Fruit fly (Drosophila melanogaster) whole organism, embryonic: ENCODE data around the gene CG7565.

Experiments used
- CG10366 ChIP-seq: fragments of 200-800 bp; sonication (Bioruptor generic); IDR thresholded peaks from 2 replicates; pipeline ENCODE4 v1.3.6; 2022; ENCODE audit warnings: missing biosample characterization, missing genetic modification characterization
- CG10654 ChIP-seq: fragments of 200-800 bp; sonication (Bioruptor generic); optimal IDR thresholded peaks from 2 replicates; lab custom pipeline; 2016; ENCODE audit warnings: missing biosample characterization, missing genetic modification characterization
- CG10979 ChIP-seq: fragments of 200-800 bp; sonication (Bioruptor generic); optimal IDR thresholded peaks from 2 replicates; lab custom pipeline; 2018; ENCODE audit warnings: missing biosample characterization, mild to moderate bottlenecking, missing genetic modification characterization, moderate library complexity
- CG11247 ChIP-seq: fragments of 200-800 bp; sonication (Bioruptor generic); IDR thresholded peaks from 2 replicates; pipeline ENCODE4 v1.3.6; 2022; ENCODE audit warnings: missing biosample characterization, missing genetic modification characterization
- CG11398 ChIP-seq: fragments of 200-800 bp; sonication (Bioruptor generic); optimal IDR thresholded peaks from 2 replicates; lab custom pipeline; 2016; ENCODE audit warnings: missing biosample characterization, missing genetic modification characterization
- CG12299 ChIP-seq: fragments of 200-800 bp; sonication (Bioruptor generic); optimal IDR thresholded peaks from 2 replicates; lab custom pipeline; 2018; ENCODE audit warnings: missing biosample characterization, mild to moderate bottlenecking, missing genetic modification characterization
- CG13123 ChIP-seq: fragments of 200-800 bp; sonication (Bioruptor generic); optimal IDR thresholded peaks from 2 replicates; lab custom pipeline; 2016; ENCODE audit warnings: missing biosample characterization, missing genetic modification characterization
- CG16813 ChIP-seq: fragments of 200-800 bp; sonication (Bioruptor generic); IDR thresholded peaks from 3 replicates; pipeline ENCODE4 v1.3.6; 2022; ENCODE audit warnings: missing biosample characterization, missing genetic modification characterization; ENCODE audit not compliant: partially characterized antibody
- CG17912 ChIP-seq: fragments of 200-800 bp; sonication (Bioruptor generic); optimal IDR thresholded peaks from 2 replicates; lab custom pipeline; 2018; ENCODE audit warnings: missing biosample characterization, mild to moderate bottlenecking, missing genetic modification characterization
- CG1792 ChIP-seq: fragments of 200-800 bp; sonication (Bioruptor generic); optimal IDR thresholded peaks from 2 replicates; lab custom pipeline; 2016; ENCODE audit warnings: missing biosample characterization, missing genetic modification characterization
- CG2120 ChIP-seq: fragments of 200-800 bp; sonication (Bioruptor generic); optimal IDR thresholded peaks from 3 replicates; lab custom pipeline; 2016; ENCODE audit warnings: missing biosample characterization, missing genetic modification characterization
- CG2129 ChIP-seq: fragments of 200-800 bp; sonication (Bioruptor generic); IDR thresholded peaks from 2 replicates; pipeline ENCODE4 v1.3.6; 2022; ENCODE audit warnings: missing biosample characterization, missing genetic modification characterization; ENCODE audit not compliant: partially characterized antibody
- CG2678 ChIP-seq: fragments of 200-800 bp; sonication (Bioruptor generic); optimal IDR thresholded peaks from 3 replicates; lab custom pipeline; 2019; ENCODE audit warnings: missing biosample characterization, mild to moderate bottlenecking, missing genetic modification characterization, moderate library complexity
- CG30431 ChIP-seq: fragments of 200-800 bp; sonication (Bioruptor generic); optimal IDR thresholded peaks from 2 replicates; lab custom pipeline; 2017; ENCODE audit warnings: missing biosample characterization, missing genetic modification characterization
- CG3407 ChIP-seq: fragments of 200-800 bp; sonication (Bioruptor generic); optimal IDR thresholded peaks from 2 replicates; lab custom pipeline; 2018; ENCODE audit warnings: missing biosample characterization, mild to moderate bottlenecking, missing genetic modification characterization
- CG4328 ChIP-seq: fragments of 200-800 bp; sonication (Bioruptor generic); optimal IDR thresholded peaks from 3 replicates; lab custom pipeline; 2017; ENCODE audit warnings: missing biosample characterization, missing genetic modification reagents, missing genetic modification characterization
- CG4404 ChIP-seq: fragments of 200-800 bp; sonication (Bioruptor generic); IDR thresholded peaks from 2 replicates; pipeline ENCODE4 v1.3.6; 2022; ENCODE audit warnings: missing biosample characterization, missing genetic modification characterization
- CG4820 ChIP-seq: fragments of 200-800 bp; sonication (Bioruptor generic); optimal IDR thresholded peaks from 3 replicates; lab custom pipeline; 2016; ENCODE audit warnings: missing biosample characterization, missing genetic modification characterization
- CG5245 ChIP-seq: fragments of 200-800 bp; sonication (Bioruptor generic); optimal IDR thresholded peaks from 3 replicates; lab custom pipeline; 2016; ENCODE audit warnings: missing biosample characterization, missing genetic modification characterization
- CG6175 ChIP-seq: fragments of 200-800 bp; sonication (Bioruptor generic); IDR thresholded peaks from 3 replicates; pipeline ENCODE4 v1.3.6; 2022; ENCODE audit warnings: missing biosample characterization, missing genetic modification characterization
- CG6654 ChIP-seq: fragments of 200-800 bp; sonication (Bioruptor generic); optimal IDR thresholded peaks from 2 replicates; lab custom pipeline; 2017; ENCODE audit warnings: missing biosample characterization, mild to moderate bottlenecking, missing genetic modification characterization
- CG8478 ChIP-seq: fragments of >200 bp; optimal IDR thresholded peaks from 2 replicates; lab custom pipeline; 2018
- Deaf1 ChIP-seq: fragments of 200-800 bp; optimal IDR thresholded peaks from 3 replicates; lab custom pipeline; 2019; ENCODE audit warnings: missing biosample characterization, mild to moderate bottlenecking, missing genetic modification characterization, moderate library complexity
- Dll ChIP-seq: fragments of 200-800 bp; sonication (Bioruptor generic); IDR thresholded peaks from 4 replicates; pipeline ENCODE4 v1.3.6; 2022; ENCODE audit warnings: missing biosample characterization, missing genetic modification characterization; ENCODE audit not compliant: partially characterized antibody
- H2.0 ChIP-seq: fragments of 200-800 bp; sonication (Bioruptor generic); IDR thresholded peaks from 2 replicates; pipeline ENCODE4 v1.3.6; 2022; ENCODE audit warnings: missing biosample characterization, missing genetic modification characterization
- Hand ChIP-seq: fragments of 200-800 bp; sonication (Bioruptor generic); optimal IDR thresholded peaks from 2 replicates; lab custom pipeline; 2017; ENCODE audit warnings: mild to moderate bottlenecking, missing biosample characterization, missing genetic modification reagents, missing genetic modification characterization
- Hsf ChIP-seq: fragments of 200-800 bp; sonication (Bioruptor generic); optimal IDR thresholded peaks from 3 replicates; lab custom pipeline; 2016; ENCODE audit warnings: missing biosample characterization, missing genetic modification characterization
- Lhr ChIP-seq: fragments of 200-800 bp; sonication (Bioruptor generic); optimal IDR thresholded peaks from 3 replicates; lab custom pipeline; 2017; ENCODE audit warnings: mild to moderate bottlenecking, missing biosample characterization, missing genetic modification reagents, missing genetic modification characterization
- Nf-YA ChIP-seq: fragments of 200-800 bp; sonication (Bioruptor generic); IDR thresholded peaks from 2 replicates; pipeline ENCODE4 v1.3.6; 2022; ENCODE audit warnings: missing biosample characterization, missing genetic modification characterization
- Nf-YC ChIP-seq: fragments of 200-800 bp; optimal IDR thresholded peaks from 3 replicates; lab custom pipeline; 2019; ENCODE audit warnings: missing biosample characterization, mild to moderate bottlenecking, missing genetic modification characterization, moderate library complexity
- Scr ChIP-seq: fragments of 200-800 bp; sonication (Bioruptor generic); IDR thresholded peaks from 2 replicates; pipeline ENCODE4 v1.3.6; 2022; ENCODE audit warnings: missing biosample characterization, missing genetic modification characterization; ENCODE audit not compliant: partially characterized antibody
- Side ChIP-seq: fragments of 200-800 bp; sonication (Bioruptor generic); optimal IDR thresholded peaks from 2 replicates; lab custom pipeline; 2016; ENCODE audit warnings: missing biosample characterization, missing genetic modification characterization
- Tbp ChIP-seq: fragments of >200 bp; optimal IDR thresholded peaks from 2 replicates; lab custom pipeline; 2018; ENCODE audit warnings: missing biosample characterization, missing genetic modification characterization
- Vsx1 ChIP-seq: fragments of 200-800 bp; sonication (Bioruptor generic); optimal IDR thresholded peaks from 2 replicates; lab custom pipeline; 2017; ENCODE audit warnings: missing biosample characterization, mild to moderate bottlenecking, missing genetic modification characterization, missing genetic modification reagents
- chinmo ChIP-seq: fragments of 200-800 bp; sonication (Bioruptor generic); IDR thresholded peaks from 4 replicates; pipeline ENCODE4 v1.3.6; 2022; ENCODE audit warnings: missing biosample characterization, missing genetic modification characterization; ENCODE audit not compliant: partially characterized antibody
- dan ChIP-seq: fragments of 200-800 bp; sonication (Bioruptor generic); IDR thresholded peaks from 2 replicates; pipeline ENCODE4 v1.3.6; 2022; ENCODE audit warnings: missing biosample characterization, missing genetic modification characterization
- dmrt11E ChIP-seq: fragments of 200-800 bp; sonication (Bioruptor generic); optimal IDR thresholded peaks from 3 replicates; lab custom pipeline; 2018; ENCODE audit warnings: missing biosample characterization, mild to moderate bottlenecking, missing genetic modification characterization, moderate library complexity
- gsb ChIP-seq: fragments of 200-800 bp; sonication (Bioruptor generic); IDR thresholded peaks from 2 replicates; pipeline ENCODE4 v1.3.6; 2022; ENCODE audit warnings: missing biosample characterization, missing genetic modification characterization
- hth ChIP-seq: fragments of >200 bp; optimal IDR thresholded peaks from 2 replicates; lab custom pipeline; 2017; ENCODE audit warnings: inconsistent platforms
- insv ChIP-seq, 2 experiments: fragments of 200-800 bp; sonication (Bioruptor generic); optimal IDR thresholded peaks; 3 replicates each; lab custom pipeline; 2016 to 2018; ENCODE audit warnings: missing biosample characterization in 2 of 2, missing genetic modification characterization in 2 of 2
- kah ChIP-seq: fragments of 200-800 bp; sonication (Bioruptor generic); optimal IDR thresholded peaks from 2 replicates; lab custom pipeline; 2018; ENCODE audit warnings: missing biosample characterization, mild to moderate bottlenecking, missing genetic modification characterization
- oc ChIP-seq: fragments of 200-800 bp; sonication (Bioruptor generic); optimal IDR thresholded peaks from 2 replicates; lab custom pipeline; 2018; ENCODE audit warnings: missing biosample characterization, mild to moderate bottlenecking, missing genetic modification characterization, moderate library complexity
- repo ChIP-seq: fragments of 200-800 bp; sonication (Bioruptor generic); optimal IDR thresholded peaks from 2 replicates; lab custom pipeline; 2016; ENCODE audit warnings: missing biosample characterization, missing genetic modification characterization
- run ChIP-seq: fragments of 200-800 bp; sonication (Bioruptor generic); optimal IDR thresholded peaks from 3 replicates; lab custom pipeline; 2018; ENCODE audit warnings: missing biosample characterization, mild to moderate bottlenecking, missing genetic modification characterization
- sc ChIP-seq, 3 experiments: fragments of >200 bp in 2 of 3; fragments of 200-800 bp in 1 of 3; sonication (Bioruptor generic) in 1 of 3; optimal IDR thresholded peaks; 2 replicates in 2 of 3; 3 replicates in 1 of 3; lab custom pipeline; 2017; ENCODE audit warnings: mild to moderate bottlenecking in 1 of 3, missing biosample characterization in 1 of 3, missing genetic modification characterization in 1 of 3, missing genetic modification reagents in 1 of 3
- sd ChIP-seq: fragments of 200-800 bp; sonication (Bioruptor generic); optimal IDR thresholded peaks from 3 replicates; lab custom pipeline; 2018; ENCODE audit warnings: missing biosample characterization, mild to moderate bottlenecking, missing genetic modification characterization, moderate library complexity
- trem ChIP-seq: fragments of 200-800 bp; optimal IDR thresholded peaks from 3 replicates; lab custom pipeline; 2019; ENCODE audit warnings: missing biosample characterization, mild to moderate bottlenecking, missing genetic modification characterization, moderate library complexity
- vfl ChIP-seq: fragments of 200-800 bp; sonication (Bioruptor generic); optimal IDR thresholded peaks from 2 replicates; lab custom pipeline; 2016; ENCODE audit warnings: missing biosample characterization, missing genetic modification characterization
- wek ChIP-seq: fragments of 200-800 bp; sonication (Bioruptor generic); optimal IDR thresholded peaks from 3 replicates; lab custom pipeline; 2018; ENCODE audit warnings: missing biosample characterization, mild to moderate bottlenecking, missing genetic modification characterization, moderate library complexity
- wor ChIP-seq: fragments of 200-800 bp; sonication (Bioruptor generic); IDR thresholded peaks from 2 replicates; pipeline ENCODE4 v1.3.6; 2022; ENCODE audit warnings: missing biosample characterization, missing genetic modification characterization
- zen ChIP-seq: fragments of 200-800 bp; sonication (Bioruptor generic); optimal IDR thresholded peaks from 3 replicates; lab custom pipeline; 2018; ENCODE audit warnings: missing biosample characterization, mild to moderate bottlenecking, missing genetic modification characterization, moderate library complexity

CG7565 gene

DNA sequence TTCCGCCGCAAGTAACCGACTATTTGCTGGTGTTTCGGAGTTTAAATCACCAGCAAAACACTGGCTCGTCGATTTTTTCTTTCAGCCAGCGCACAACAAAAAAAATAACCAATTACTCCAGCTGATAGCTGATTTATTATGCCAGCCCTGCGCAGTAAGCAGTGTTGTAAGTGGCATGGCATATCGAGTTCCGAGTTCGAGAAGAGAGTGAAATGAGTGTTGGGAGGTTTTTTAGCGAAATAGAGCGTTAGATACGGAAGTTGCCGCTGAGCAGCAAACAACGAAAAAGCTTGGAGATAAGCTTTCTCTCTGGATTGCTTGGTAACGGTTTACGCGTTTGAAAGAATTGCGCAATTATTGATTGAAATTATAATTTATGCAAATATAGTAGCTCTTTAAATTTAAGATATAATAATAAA, at the start of gene CG7565 (continued):
- TF ChIP-seq repo (GFP tag; lab: Kevin White, UChicago) (no peak), CG16813 (0 out of 3 replicates have a peak, but pooled peaks have one; percentile 13), CG2120 (GFP tag; lab: Kevin White, UChicago) (peak; percentile 72), CG3407 (GFP tag; lab: Kevin White, UChicago) (no peak), Dll (peak; percentile 53; the same call in 1 of the 4 replicates), Lhr (GFP tag; lab: Kevin White, UChicago) (no peak), CG6175 (GFP tag; lab: Robert Waterston, UW) (no peak), chinmo (GFP tag; lab: Robert Waterston, UW) (no peak), CG11398 (GFP tag; lab: Kevin White, UChicago) (no peak), CG13123 (GFP tag; lab: Kevin White, UChicago) (no peak), wek (peak; percentile 60), dan (GFP tag; lab: Robert Waterston, UW) (no peak), Scr (GFP tag; lab: Robert Waterston, UW) (peak; percentile 55), Vsx1 (GFP tag; lab: Kevin White, UChicago) (peak; percentile 40), trem (tag; lab: Kevin White, UChicago) (peak; percentile 20), CG2129 (GFP tag; lab: Robert Waterston, UW) (no peak), CG10654 (GFP tag; lab: Kevin White, UChicago) (no peak), insv (GFP tag; optimal IDR thresholded peaks at IDR 0.05; lab: Kevin White, UChicago) (no peak), CG5245 (GFP tag; lab: Kevin White, UChicago) (no peak), oc (peak; percentile 23), Tbp (no peak), zen (no peak), CG1792 (GFP tag; lab: Kevin White, UChicago) (no peak), CG4404 (no peak), Deaf1 (peak; percentile 36), sd (tag; lab: Kevin White, UChicago) (peak; percentile 18), Hsf (GFP tag; lab: Kevin White, UChicago) (peak; percentile 44), sc (optimal IDR thresholded peaks at IDR 0.05; lab: Kevin White, UChicago) (no peak), sc (GFP tag; optimal IDR thresholded peaks at IDR 0.05; lab: Kevin White, UChicago) (no peak), CG4328 (GFP tag; lab: Kevin White, UChicago) (peak; percentile 40), CG30431 (no peak), wor (GFP tag; lab: Robert Waterston, UW) (no peak), H2.0 (GFP tag; lab: Robert Waterston, UW) (no peak), CG17912 (peak; percentile 67), CG11247 (GFP tag; lab: Robert Waterston, UW) (peak; percentile 35; the same call in 1 of the 2 replicates), vfl (GFP tag; lab: Kevin White, UChicago) (peak; percentile 50), kah (GFP tag; lab: Kevin White, UChicago) (peak; percentile 9), Nf-YC (tag; lab: Kevin White, UChicago) (no peak), CG4820 (GFP tag; lab: Kevin White, UChicago) (no peak), CG6654 (no peak), CG10366 (GFP tag; lab: Robert Waterston, UW) (no peak), CG2678 (tag; lab: Kevin White, UChicago) (peak; percentile 41), CG12299 (tag; lab: Kevin White, UChicago) (peak; percentile 12), CG10979 (tag; lab: Kevin White, UChicago) (no peak), Side (GFP tag; lab: Kevin White, UChicago) (peak; percentile 51), CG8478 (lab: Kevin White, UChicago) (no peak), Nf-YA (GFP tag; lab: Robert Waterston, UW) (no peak), hth (lab: Kevin White, UChicago) (no peak), gsb (GFP tag; lab: Robert Waterston, UW) (no peak), dmrt11E (tag; lab: Kevin White, UChicago) (no peak), Hand (GFP tag; lab: Kevin White, UChicago) (peak; percentile 62), run (tag; lab: Kevin White, UChicago) (no peak)
